Worm (Caenorhabditis elegans): ENCODE results near the gene C10C5.5.

DNA sequence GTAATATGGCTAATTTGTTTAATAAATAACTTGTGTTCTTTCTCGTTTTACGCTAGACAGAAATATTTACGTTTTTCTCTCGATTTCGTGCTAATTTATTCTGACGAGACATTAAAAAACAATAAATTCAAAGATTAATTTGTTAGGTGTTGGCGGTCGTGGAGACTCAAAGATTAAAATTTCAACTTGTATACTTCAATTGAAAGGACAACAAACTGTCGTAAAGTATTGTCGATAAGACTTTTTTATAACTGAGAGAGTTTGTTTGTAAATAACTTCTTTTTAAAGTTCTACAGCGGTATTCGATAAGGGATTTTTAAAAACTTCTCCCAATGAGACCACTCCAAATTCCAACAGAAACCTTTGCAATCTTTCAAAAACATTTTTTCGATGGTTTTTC, 27.5 kb upstream of the C10C5.5 start:
- no peak for TF ChIP-seq fkh-10 (GFP tag; optimal IDR thresholded peaks at IDR 0.05)
- no peak for TF ChIP-seq dpl-1 (GFP tag; optimal IDR thresholded peaks at IDR 0.05)
- TF ChIP-seq efl-1 (optimal IDR thresholded peaks at IDR 0.05): no peak
- no peak for TF ChIP-seq efl-1 (GFP tag; optimal IDR thresholded peaks at IDR 0.05 in 1 of 2)
- TF ChIP-seq ztf-4 (tag; optimal IDR thresholded peaks at IDR 0.05): no peak
- TF ChIP-seq skn-1 (tag; optimal IDR thresholded peaks at IDR 0.05): no peak
- no peak for TF ChIP-seq aly-2 (tag; optimal IDR thresholded peaks at IDR 0.05)
- TF ChIP-seq alr-1 (tag; optimal IDR thresholded peaks at IDR 0.05; ENCODE audit: borderline replicate concordance): no peak
- no peak for TF ChIP-seq unc-62 (GFP tag; optimal IDR thresholded peaks at IDR 0.05)
- TF ChIP-seq dsc-1 (tag; optimal IDR thresholded peaks at IDR 0.05): no peak
